Fruit fly (Drosophila melanogaster) whole organism, embryonic: ENCODE results near the gene Hsp67Ba.

ENCODE experiments used
- B-H1 ChIP-seq: fragments of 200-800 bp; sonication (Bioruptor generic); IDR thresholded peaks from 3 replicates; pipeline ENCODE4 v1.3.6; 2022; ENCODE audit warnings: missing biosample characterization, missing genetic modification characterization
- CG10147 ChIP-seq: fragments of 200-800 bp; sonication (Bioruptor generic); optimal IDR thresholded peaks from 2 replicates; lab custom pipeline; 2019; ENCODE audit warnings: missing biosample characterization, mild to moderate bottlenecking, missing genetic modification characterization, moderate library complexity
- CG11695 ChIP-seq: fragments of 200-800 bp; sonication (Bioruptor generic); IDR thresholded peaks from 3 replicates; pipeline ENCODE4 v1.3.6; 2022; ENCODE audit warnings: missing biosample characterization, missing genetic modification characterization
- CG11696 ChIP-seq: fragments of 200-800 bp; sonication (Bioruptor generic); IDR thresholded peaks from 2 replicates; pipeline ENCODE4 v1.3.6; 2022; ENCODE audit warnings: missing biosample characterization, missing genetic modification characterization
- CG1647 ChIP-seq: fragments of 200-800 bp; sonication (Bioruptor generic); optimal IDR thresholded peaks from 3 replicates; lab custom pipeline; 2016; ENCODE audit warnings: missing biosample characterization, missing genetic modification characterization
- CG18262 ChIP-seq: fragments of 200-800 bp; optimal IDR thresholded peaks from 3 replicates; lab custom pipeline; 2019; ENCODE audit warnings: missing biosample characterization, mild to moderate bottlenecking, missing genetic modification characterization, moderate library complexity
- CG18476 ChIP-seq: fragments of 200-800 bp; sonication (Bioruptor generic); optimal IDR thresholded peaks from 2 replicates; lab custom pipeline; 2016; ENCODE audit warnings: missing biosample characterization, mild to moderate bottlenecking, missing genetic modification characterization
- CG2129 ChIP-seq: fragments of 200-800 bp; sonication (Bioruptor generic); IDR thresholded peaks from 2 replicates; pipeline ENCODE4 v1.3.6; 2022; ENCODE audit warnings: missing biosample characterization, missing genetic modification characterization; ENCODE audit not compliant: partially characterized antibody
- CG33213 ChIP-seq: fragments of 200-800 bp; sonication (Bioruptor generic); optimal IDR thresholded peaks from 3 replicates; lab custom pipeline; 2016; ENCODE audit warnings: missing biosample characterization, missing genetic modification characterization
- CG4707 ChIP-seq: fragments of 200-800 bp; sonication (Bioruptor generic); optimal IDR thresholded peaks from 2 replicates; lab custom pipeline; 2018; ENCODE audit warnings: missing biosample characterization, mild to moderate bottlenecking, missing genetic modification characterization, moderate library complexity
- CG4854 ChIP-seq: fragments of 200-800 bp; sonication (Bioruptor generic); optimal IDR thresholded peaks from 2 replicates; lab custom pipeline; 2016; ENCODE audit warnings: missing biosample characterization, missing genetic modification characterization, inconsistent platforms
- CG6254 ChIP-seq: fragments of 200-800 bp; sonication (Bioruptor generic); optimal IDR thresholded peaks from 3 replicates; lab custom pipeline; 2017; ENCODE audit warnings: mild to moderate bottlenecking, missing biosample characterization, missing genetic modification reagents, missing genetic modification characterization
- CG6791 ChIP-seq: fragments of 200-800 bp; sonication (Bioruptor generic); IDR thresholded peaks from 3 replicates; pipeline ENCODE4 v1.3.6; 2022; ENCODE audit warnings: missing biosample characterization, missing genetic modification characterization; ENCODE audit not compliant: partially characterized antibody
- CG7556 ChIP-seq: fragments of 200-800 bp; sonication (Bioruptor generic); optimal IDR thresholded peaks from 2 replicates; lab custom pipeline; 2017; ENCODE audit warnings: missing biosample characterization, mild to moderate bottlenecking, missing genetic modification characterization
- CG7963 ChIP-seq: fragments of 200-800 bp; sonication (Bioruptor generic); IDR thresholded peaks from 3 replicates; pipeline ENCODE4 v1.3.6; 2022; ENCODE audit warnings: missing biosample characterization, missing genetic modification characterization; ENCODE audit not compliant: partially characterized antibody
- CG8359 ChIP-seq: fragments of 200-800 bp; sonication (Bioruptor generic); optimal IDR thresholded peaks from 2 replicates; lab custom pipeline; 2017; ENCODE audit warnings: missing biosample characterization, mild to moderate bottlenecking, missing genetic modification characterization, borderline replicate concordance
- CG8478 ChIP-seq: fragments of >200 bp; optimal IDR thresholded peaks from 2 replicates; lab custom pipeline; 2018
- CG8944 ChIP-seq: fragments of 200-800 bp; sonication (Bioruptor generic); optimal IDR thresholded peaks from 3 replicates; lab custom pipeline; 2016; ENCODE audit warnings: missing biosample characterization, missing genetic modification characterization
- CG9437 ChIP-seq: fragments of 200-800 bp; sonication (Bioruptor generic); optimal IDR thresholded peaks from 2 replicates; lab custom pipeline; 2018; ENCODE audit warnings: missing biosample characterization, mild to moderate bottlenecking, missing genetic modification characterization
- CG9932 ChIP-seq: fragments of 200-800 bp; sonication (Bioruptor generic); IDR thresholded peaks from 2 replicates; pipeline ENCODE4 v1.3.6; 2022; ENCODE audit warnings: missing biosample characterization, missing genetic modification characterization
- CHES-1-like ChIP-seq: fragments of 200-800 bp; sonication (Bioruptor generic); optimal IDR thresholded peaks from 2 replicates; lab custom pipeline; 2016; ENCODE audit warnings: missing biosample characterization, missing genetic modification characterization
- Dip2 ChIP-seq: fragments of 200-800 bp; sonication (Bioruptor generic); IDR thresholded peaks from 2 replicates; pipeline ENCODE4 v1.3.6; 2022; ENCODE audit warnings: missing biosample characterization, missing genetic modification characterization
- GATAe ChIP-seq: fragments of 200-800 bp; sonication (Bioruptor generic); conservative IDR thresholded peaks from 2 replicates; pipeline ENCODE4 v1.3.6; 2022; ENCODE audit warnings: missing biosample characterization, missing genetic modification characterization
- Gsc ChIP-seq: fragments of 200-800 bp; sonication (Bioruptor generic); IDR thresholded peaks from 2 replicates; pipeline ENCODE4 v1.3.6; 2022; ENCODE audit warnings: missing biosample characterization, missing genetic modification characterization
- Lim3 ChIP-seq: fragments of 200-800 bp; sonication (Bioruptor generic); IDR thresholded peaks from 2 replicates; pipeline ENCODE4 v1.3.6; 2022; ENCODE audit warnings: missing biosample characterization, missing genetic modification characterization
- NK7.1 ChIP-seq: fragments of 200-800 bp; sonication (Bioruptor generic); optimal IDR thresholded peaks from 3 replicates; lab custom pipeline; 2016; ENCODE audit warnings: missing biosample characterization, missing genetic modification characterization
- Nf-YA ChIP-seq: fragments of 200-800 bp; sonication (Bioruptor generic); IDR thresholded peaks from 2 replicates; pipeline ENCODE4 v1.3.6; 2022; ENCODE audit warnings: missing biosample characterization, missing genetic modification characterization
- Oli ChIP-seq: fragments of 200-800 bp; sonication (Bioruptor generic); optimal IDR thresholded peaks from 2 replicates; lab custom pipeline; 2018; ENCODE audit warnings: missing biosample characterization, mild to moderate bottlenecking, missing genetic modification characterization, moderate library complexity
- PHDP ChIP-seq: fragments of 200-800 bp; sonication (Bioruptor generic); optimal IDR thresholded peaks from 3 replicates; lab custom pipeline; 2018; ENCODE audit warnings: missing biosample characterization, mild to moderate bottlenecking, missing genetic modification characterization, moderate library complexity
- Sry-β ChIP-seq: fragments of 200-800 bp; sonication (Bioruptor generic); optimal IDR thresholded peaks from 2 replicates; lab custom pipeline; 2018; ENCODE audit warnings: missing biosample characterization, mild to moderate bottlenecking, missing genetic modification characterization, moderate library complexity
- YL-1 ChIP-seq: fragments of 200-800 bp; sonication (Bioruptor generic); optimal IDR thresholded peaks from 3 replicates; lab custom pipeline; 2017; ENCODE audit warnings: missing biosample characterization, mild to moderate bottlenecking, missing genetic modification characterization
- ab ChIP-seq: fragments of 200-800 bp; sonication (Bioruptor generic); optimal IDR thresholded peaks from 2 replicates; lab custom pipeline; 2016; ENCODE audit warnings: missing biosample characterization, missing genetic modification characterization
- amos ChIP-seq: fragments of 200-800 bp; sonication (Bioruptor generic); IDR thresholded peaks from 2 replicates; pipeline ENCODE4 v1.3.6; 2022; ENCODE audit warnings: missing biosample characterization, missing genetic modification characterization; ENCODE audit not compliant: partially characterized antibody
- ara ChIP-seq: fragments of 200-800 bp; sonication (Bioruptor generic); IDR thresholded peaks from 2 replicates; pipeline ENCODE4 v1.3.6; 2022; ENCODE audit warnings: missing biosample characterization, missing genetic modification characterization
- cad ChIP-seq: fragments of >200 bp; optimal IDR thresholded peaks from 2 replicates; lab custom pipeline; 2017; ENCODE audit warnings: missing biosample characterization, missing genetic modification characterization
- chn ChIP-seq: fragments of 200-800 bp; sonication (Bioruptor generic); optimal IDR thresholded peaks from 2 replicates; lab custom pipeline; 2016; ENCODE audit warnings: missing biosample characterization, missing genetic modification characterization
- dati ChIP-seq: fragments of 200-800 bp; sonication (Bioruptor generic); IDR thresholded peaks from 2 replicates; pipeline ENCODE4 v1.3.6; 2022; ENCODE audit warnings: missing biosample characterization, missing genetic modification characterization
- grau ChIP-seq: fragments of 200-800 bp; optimal IDR thresholded peaks from 3 replicates; lab custom pipeline; 2019; ENCODE audit warnings: missing biosample characterization, mild to moderate bottlenecking, missing genetic modification characterization, moderate library complexity
- jigr1 ChIP-seq: fragments of 200-800 bp; sonication (Bioruptor generic); IDR thresholded peaks from 3 replicates; pipeline ENCODE4 v1.3.6; 2022; ENCODE audit warnings: missing biosample characterization, missing genetic modification characterization
- org-1 ChIP-seq: fragments of 200-800 bp; sonication (Bioruptor generic); optimal IDR thresholded peaks from 2 replicates; lab custom pipeline; 2017; ENCODE audit warnings: missing biosample characterization, missing genetic modification characterization
- otp ChIP-seq: fragments of 200-800 bp; sonication (Bioruptor generic); IDR thresholded peaks from 3 replicates; pipeline ENCODE4, ENCODE4 v1.3.6; 2022; ENCODE audit warnings: missing biosample characterization, missing genetic modification characterization
- repo ChIP-seq: fragments of 200-800 bp; sonication (Bioruptor generic); optimal IDR thresholded peaks from 2 replicates; lab custom pipeline; 2016; ENCODE audit warnings: missing biosample characterization, missing genetic modification characterization
- sc ChIP-seq, 3 experiments: fragments of >200 bp in 2 of 3; fragments of 200-800 bp in 1 of 3; sonication (Bioruptor generic) in 1 of 3; optimal IDR thresholded peaks; 2 replicates in 2 of 3; 3 replicates in 1 of 3; lab custom pipeline; 2017; ENCODE audit warnings: mild to moderate bottlenecking in 1 of 3, missing biosample characterization in 1 of 3, missing genetic modification characterization in 1 of 3, missing genetic modification reagents in 1 of 3
- scrt ChIP-seq: fragments of 200-800 bp; sonication (Bioruptor generic); optimal IDR thresholded peaks from 2 replicates; lab custom pipeline; 2018; ENCODE audit warnings: missing biosample characterization, mild to moderate bottlenecking, missing genetic modification characterization, moderate library complexity
- shn ChIP-seq: fragments of 200-800 bp; sonication (Bioruptor generic); optimal IDR thresholded peaks from 3 replicates; lab custom pipeline; 2016; ENCODE audit warnings: missing biosample characterization, missing genetic modification characterization
- slou ChIP-seq: fragments of 200-800 bp; sonication (Bioruptor generic); optimal IDR thresholded peaks from 3 replicates; lab custom pipeline; 2016; ENCODE audit warnings: missing biosample characterization, missing genetic modification characterization
- slp2 ChIP-seq: fragments of 200-800 bp; sonication (Bioruptor generic); optimal IDR thresholded peaks from 2 replicates; lab custom pipeline; 2016; ENCODE audit warnings: missing biosample characterization, missing genetic modification characterization
- sug ChIP-seq: fragments of 200-800 bp; optimal IDR thresholded peaks from 2 replicates; lab custom pipeline; 2019; ENCODE audit warnings: missing biosample characterization, mild to moderate bottlenecking, missing genetic modification characterization, moderate library complexity
- vnd ChIP-seq: fragments of 200-800 bp; sonication (Bioruptor generic); IDR thresholded peaks from 3 replicates; pipeline ENCODE4 v1.3.6; 2022; ENCODE audit warnings: missing biosample characterization, missing genetic modification characterization; ENCODE audit not compliant: partially characterized antibody

Gene Hsp67Ba

dm6 chr3L:9402157-9402890 lies 23.0 kb upstream of the Hsp67Ba start, which contains the start of gene eIF4E1 (continued):
- TF ChIP-seq Nf-YA (GFP tag; lab: Robert Waterston, UW) = 0 out of 2 replicates have a peak, but pooled peaks have one; percentile 5
- TF ChIP-seq sc (optimal IDR thresholded peaks at IDR 0.05; lab: Kevin White, UChicago) = no peak
- no peak for TF ChIP-seq sc (GFP tag; optimal IDR thresholded peaks at IDR 0.05; lab: Kevin White, UChicago)
- no peak for TF ChIP-seq slp2 (GFP tag; lab: Kevin White, UChicago)
- TF ChIP-seq YL-1 = peak; percentile 61
- peak; percentile 75 for TF ChIP-seq CG33213 (GFP tag; lab: Kevin White, UChicago)
- TF ChIP-seq ara (GFP tag; lab: Robert Waterston, UW) = no peak
- TF ChIP-seq org-1 = no peak
- no peak for TF ChIP-seq Oli (tag; lab: Kevin White, UChicago)
- TF ChIP-seq CG10147 (GFP tag; lab: Kevin White, UChicago) = peak; percentile 14
- TF ChIP-seq Lim3 (GFP tag; lab: Robert Waterston, UW) = no peak
- TF ChIP-seq GATAe = no peak
- TF ChIP-seq ab (GFP tag; lab: Kevin White, UChicago) = no peak
- TF ChIP-seq CG9932 = peak; percentile 31; the same call in 1 of the 2 replicates
- TF ChIP-seq CG18476 (GFP tag; lab: Kevin White, UChicago) = no peak
- no peak; the same call in 2 of the 3 replicates for TF ChIP-seq otp (GFP tag; lab: Robert Waterston, UW)
- no peak for TF ChIP-seq dati (GFP tag; lab: Robert Waterston, UW)
- TF ChIP-seq scrt (GFP tag; lab: Kevin White, UChicago) = no peak
- peak; percentile 86 for TF ChIP-seq amos (GFP tag; lab: Robert Waterston, UW)
- TF ChIP-seq vnd (GFP tag; lab: Robert Waterston, UW) = peak; percentile 74; the same call in 2 of the 3 replicates
- no peak for TF ChIP-seq repo
- TF ChIP-seq NK7.1 (GFP tag; lab: Kevin White, UChicago) = no peak
- TF ChIP-seq CG8359 (GFP tag; lab: Kevin White, UChicago) = no peak
- TF ChIP-seq chn (GFP tag; lab: Kevin White, UChicago) = no peak
- TF ChIP-seq CG4854 (GFP tag; lab: Kevin White, UChicago) = no peak
- peak; percentile 86 for TF ChIP-seq CG8478 (lab: Kevin White, UChicago)
- TF ChIP-seq CG6791 (GFP tag; lab: Robert Waterston, UW) = peak; percentile 73
- no peak for TF ChIP-seq jigr1
- no peak for TF ChIP-seq shn (GFP tag; lab: Kevin White, UChicago)
- TF ChIP-seq CG18262 (tag; lab: Kevin White, UChicago) = peak; percentile 0
- TF ChIP-seq CG1647 (GFP tag; lab: Kevin White, UChicago) = no peak
- no peak for TF ChIP-seq B-H1 (GFP tag; lab: Robert Waterston, UW)
- TF ChIP-seq CG7556 (GFP tag; lab: Kevin White, UChicago) = no peak
- TF ChIP-seq cad = no peak
- no peak for TF ChIP-seq grau (tag; lab: Kevin White, UChicago)
- TF ChIP-seq CG7963 (GFP tag; lab: Robert Waterston, UW) = peak; percentile 67
- TF ChIP-seq CG9437 (GFP tag; lab: Kevin White, UChicago) = peak; percentile 96
- peak; percentile 34; the same call in 1 of the 2 replicates for TF ChIP-seq CG2129 (GFP tag; lab: Robert Waterston, UW)
- no peak for TF ChIP-seq Dip2 (GFP tag; lab: Robert Waterston, UW)
- TF ChIP-seq CG11696 (GFP tag; lab: Robert Waterston, UW) = no peak
- TF ChIP-seq PHDP (tag; lab: Kevin White, UChicago) = no peak
- no peak for TF ChIP-seq CG8944 (GFP tag; lab: Kevin White, UChicago)
- TF ChIP-seq Gsc = no peak
- no peak for TF ChIP-seq Sry-β (GFP tag; lab: Kevin White, UChicago)
- no peak for TF ChIP-seq CG4707 (GFP tag; lab: Kevin White, UChicago)
- TF ChIP-seq CG11695 (GFP tag; lab: Robert Waterston, UW) = no peak
- peak; percentile 9 for TF ChIP-seq slou (GFP tag; lab: Kevin White, UChicago)
- no peak for TF ChIP-seq CG6254 (GFP tag; lab: Kevin White, UChicago)
- TF ChIP-seq sug (tag; lab: Kevin White, UChicago) = peak; percentile 14
- TF ChIP-seq CHES-1-like (GFP tag; lab: Kevin White, UChicago) = no peak
